Fruit fly (Drosophila melanogaster): Measurements from ENCODE around the gene bves.
A peak's percentile ranks its signal among the peaks of the same experiment; 100 is the strongest.

DNA sequence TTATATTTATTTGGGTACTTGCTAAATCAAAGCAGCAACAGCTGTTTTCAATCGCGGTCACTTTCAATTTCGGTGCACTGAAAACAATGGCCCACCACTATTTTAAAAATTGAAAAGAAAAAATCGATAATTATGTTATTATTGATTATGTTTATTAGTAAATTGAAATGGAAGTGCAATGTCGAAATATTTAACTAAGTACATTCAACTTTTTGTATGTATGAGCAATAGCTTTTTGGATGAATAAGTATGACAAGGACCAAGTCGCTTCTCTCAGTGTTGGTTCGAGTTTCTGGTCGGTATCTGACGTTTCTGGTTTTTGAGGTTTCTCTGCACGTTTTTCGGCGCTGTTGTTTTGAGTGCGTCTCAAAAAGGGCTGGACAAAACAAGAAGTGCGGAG, 70.4 kb downstream of the bves start:
- TF ChIP-seq brk (GFP tag; optimal IDR thresholded peaks at IDR 0.05) = peak; percentile 46
- TF ChIP-seq ey (GFP tag; optimal IDR thresholded peaks at IDR 0.05) = peak; percentile 86
- TF ChIP-seq Jra (GFP tag; optimal IDR thresholded peaks at IDR 0.05) = peak; percentile 46
